Worm (Caenorhabditis elegans): ENCODE measurements around the gene srt-15.

srt-15 gene

ce11 chrV:3058996-3059395 is 3.0 kb downstream of the srt-15 start, which contains the start of gene str-244:
TSS of gene str-244 (minus strand) at chrV:3059096.
- no peak for TF ChIP-seq ceh-22 (tag; optimal IDR thresholded peaks at IDR 0.05)
- no peak for TF ChIP-seq ztf-16 (tag; optimal IDR thresholded peaks at IDR 0.05)
- TF ChIP-seq unc-55 (GFP tag; optimal IDR thresholded peaks at IDR 0.05) = no peak
- no peak for TF ChIP-seq nhr-232 (tag; optimal IDR thresholded peaks at IDR 0.05)
- TF ChIP-seq npax-4 (tag; optimal IDR thresholded peaks at IDR 0.05) = no peak
- TF ChIP-seq ceh-45 (GFP tag; IDR thresholded peaks at IDR 0.05) = no peak
- TF ChIP-seq unc-86 (tag; optimal IDR thresholded peaks at IDR 0.05) = no peak
- no peak for TF ChIP-seq K02D7.2 (tag; optimal IDR thresholded peaks at IDR 0.05)
- TF ChIP-seq ceh-14 (tag; optimal IDR thresholded peaks at IDR 0.05) = no peak
- no peak for TF ChIP-seq sdc-2 (tag; optimal IDR thresholded peaks at IDR 0.05)
- no peak for TF ChIP-seq ceh-9 (tag; optimal IDR thresholded peaks at IDR 0.05)
- TF ChIP-seq gmeb-2 (tag; optimal IDR thresholded peaks at IDR 0.05) = no peak

- TF ChIP-seq gmeb-2 (tag; optimal IDR thresholded peaks at IDR 0.05) = no peak
- no peak for TF ChIP-seq hlh-8 (tag; optimal IDR thresholded peaks at IDR 0.05)
- no peak for TF ChIP-seq unc-86 (tag; optimal IDR thresholded peaks at IDR 0.05)
- no peak for TF ChIP-seq zip-5 (tag; optimal IDR thresholded peaks at IDR 0.05)
- no peak for TF ChIP-seq ceh-24 (tag; optimal IDR thresholded peaks at IDR 0.05)
- TF ChIP-seq hlh-13 (GFP tag; optimal IDR thresholded peaks at IDR 0.05) = no peak
- no peak for TF ChIP-seq fax-1 (tag; optimal IDR thresholded peaks at IDR 0.05)
- TF ChIP-seq ceh-31 (tag; optimal IDR thresholded peaks at IDR 0.05) = no peak
- no peak for TF ChIP-seq elt-4 (tag; optimal IDR thresholded peaks at IDR 0.05)
- no peak for TF ChIP-seq mec-3 (tag; optimal IDR thresholded peaks at IDR 0.05; ENCODE audit: borderline replicate concordance)
- no peak for TF ChIP-seq madf-2 (tag; optimal IDR thresholded peaks at IDR 0.05)
- no peak for TF ChIP-seq K09A11.1 (tag; optimal IDR thresholded peaks at IDR 0.05; ENCODE audit: insufficient read depth)
- TF ChIP-seq npax-4 (tag; optimal IDR thresholded peaks at IDR 0.05) = no peak
Observed at ce11 chrV:3054254-3054653, 7.7 kb downstream of the srt-15 start, which contains the start of gene C50H11.8. TSS of gene C50H11.8 (plus strand) at chrV:3054554.

- TF ChIP-seq unc-3 (GFP tag; conservative IDR thresholded peaks at IDR 0.05) (no peak), unc-3 (tag; optimal IDR thresholded peaks at IDR 0.05) (no peak), tbx-2 (tag; optimal IDR thresholded peaks at IDR 0.05) (no peak), dmd-4 (tag; optimal IDR thresholded peaks at IDR 0.05; ENCODE audit: borderline replicate concordance) (no peak)
Observed at ce11 chrV:3046364-3046763, 15.6 kb downstream of the srt-15 start.

- TF ChIP-seq hlh-13 (GFP tag; optimal IDR thresholded peaks at IDR 0.05) (no peak), sdc-2 (tag; optimal IDR thresholded peaks at IDR 0.05) (peak; percentile 47), dmd-4 (tag; optimal IDR thresholded peaks at IDR 0.05; ENCODE audit: borderline replicate concordance) (no peak), nhr-11 (tag; optimal IDR thresholded peaks at IDR 0.05) (no peak), K02D7.2 (tag; optimal IDR thresholded peaks at IDR 0.05) (no peak)
Observed at ce11 chrV:3044837-3045236, 17.1 kb downstream of the srt-15 start, which contains the start of gene F59D6.1. TSS of gene F59D6.1 (plus strand) at chrV:3045137.

- TF ChIP-seq ceh-45 (GFP tag; IDR thresholded peaks at IDR 0.05) = no peak
- TF ChIP-seq sdc-2 (tag; optimal IDR thresholded peaks at IDR 0.05) = peak; percentile 94
- no peak for TF ChIP-seq lin-11 (tag; optimal IDR thresholded peaks at IDR 0.05)
Observed at ce11 chrV:3040930-3041329, 21.0 kb downstream of the srt-15 start.

ce11 chrV:3039282-3039681 is 22.7 kb downstream of the srt-15 start, which contains the start of gene chpf-2:
TSS of gene chpf-2 (minus strand) at chrV:3039382.
- no peak for TF ChIP-seq fkh-6 (tag; optimal IDR thresholded peaks at IDR 0.05)
- no peak for TF ChIP-seq fkh-10 (GFP tag; optimal IDR thresholded peaks at IDR 0.05)
- TF ChIP-seq unc-55 (GFP tag; optimal IDR thresholded peaks at IDR 0.05) = no peak
- TF ChIP-seq hlh-15 (tag; optimal IDR thresholded peaks at IDR 0.05) = no peak
- no peak for TF ChIP-seq mec-3 (tag; optimal IDR thresholded peaks at IDR 0.05; ENCODE audit: borderline replicate concordance)

Data from whole organism, late embryonic.